Fruit fly (Drosophila melanogaster): ENCODE data around the gene CG12605.

DNA sequence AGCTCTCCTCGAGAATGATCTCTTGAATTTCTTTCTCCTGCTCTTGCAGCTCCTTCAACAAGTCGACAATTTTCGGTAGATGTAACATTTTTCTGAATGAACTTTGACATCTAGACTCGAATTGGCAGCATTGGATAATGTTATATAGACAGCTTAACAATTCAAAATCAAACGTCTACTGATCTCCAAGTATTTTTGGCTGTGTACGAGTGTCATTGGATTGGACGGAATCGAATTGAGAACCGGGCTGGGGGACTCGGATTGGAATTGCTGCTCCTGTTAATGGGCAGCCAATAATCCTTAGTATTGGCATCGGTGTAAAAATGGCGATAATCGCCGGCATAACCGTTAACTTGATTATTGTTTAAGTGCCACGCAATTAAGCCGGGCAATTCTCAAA is 15.4 kb downstream of the CG12605 start, which contains the start of gene CG14983:
- no peak for TF ChIP-seq usp (GFP tag; optimal IDR thresholded peaks at IDR 0.05)
- TF ChIP-seq psq (GFP tag; optimal IDR thresholded peaks at IDR 0.05), result no peak
- no peak for TF ChIP-seq h (GFP tag; optimal IDR thresholded peaks at IDR 0.05)
- TF ChIP-seq pan (optimal IDR thresholded peaks at IDR 0.05), result no peak
- TF ChIP-seq Hr78 (GFP tag; optimal IDR thresholded peaks at IDR 0.05), result no peak
- TF ChIP-seq Myc (optimal IDR thresholded peaks at IDR 0.05), result no peak
- TF ChIP-seq dl (GFP tag; optimal IDR thresholded peaks at IDR 0.05; ENCODE audit: insufficient read depth in 1 of 2, partially characterized antibody in 2 of 2), result no peak
- no peak for TF ChIP-seq HLH106 (tag; optimal IDR thresholded peaks at IDR 0.05)
- no peak for TF ChIP-seq Dif (GFP tag; optimal IDR thresholded peaks at IDR 0.05; ENCODE audit: partially characterized antibody)
- TF ChIP-seq Dfd (GFP tag; optimal IDR thresholded peaks at IDR 0.05), result no peak
- TF ChIP-seq sage (GFP tag; optimal IDR thresholded peaks at IDR 0.05), result no peak
- no peak for TF ChIP-seq Vsx2 (GFP tag; optimal IDR thresholded peaks at IDR 0.05; ENCODE audit: partially characterized antibody)
- TF ChIP-seq tai (GFP tag; optimal IDR thresholded peaks at IDR 0.05), result no peak
- no peak for TF ChIP-seq ey (GFP tag; optimal IDR thresholded peaks at IDR 0.05)
